Fruit fly (Drosophila melanogaster): ENCODE measurements around the gene CG4511.

Gene CG4511

DNA sequence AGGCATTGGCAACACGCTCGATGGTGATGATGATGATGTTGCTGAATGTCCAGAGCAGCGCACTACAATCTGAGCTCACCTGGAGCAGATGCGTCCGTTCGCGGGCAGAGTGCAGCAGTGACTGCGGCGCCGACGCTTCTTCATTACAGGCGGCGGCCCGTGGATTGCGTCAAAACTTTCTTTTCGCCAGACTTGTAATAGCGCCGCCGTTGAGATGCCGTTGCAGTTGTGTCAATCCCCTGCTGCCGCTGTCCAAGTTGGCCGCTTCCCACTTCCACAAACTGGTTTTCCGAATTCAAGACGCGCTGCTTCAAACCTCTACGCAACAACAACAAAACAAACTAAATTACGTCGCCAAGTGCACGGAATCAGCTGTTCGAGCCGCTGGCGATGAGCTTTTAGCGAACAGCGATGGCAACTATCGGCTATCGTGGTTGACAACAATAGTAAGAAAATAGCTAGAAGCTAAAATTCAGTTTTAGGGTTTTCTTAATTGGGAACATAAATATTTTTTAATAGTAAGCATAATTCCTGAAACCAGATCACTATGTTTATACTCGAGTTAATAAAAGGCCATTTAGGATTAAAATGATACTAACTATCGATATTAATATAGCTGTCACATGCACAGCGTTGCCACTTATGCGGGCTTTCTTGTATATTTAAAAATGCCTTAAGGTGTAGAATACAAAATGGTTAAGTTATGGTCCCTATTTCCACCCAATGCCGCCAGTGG, 27.7 kb downstream of the CG4511 start, which contains the start of gene Tpc1 (continued):
- TF ChIP-seq sr (GFP tag; IDR thresholded peaks at IDR 0.05), result peak; percentile 22; the same call in 1 of the 3 replicates
- TF ChIP-seq Dad (GFP tag; optimal IDR thresholded peaks at IDR 0.05), result peak; percentile 29
- TF ChIP-seq CG1647 (GFP tag; optimal IDR thresholded peaks at IDR 0.05), result peak; percentile 9
- peak; percentile 85 for TF ChIP-seq inv (GFP tag; IDR thresholded peaks at IDR 0.05; ENCODE audit: partially characterized antibody)
- no peak for TF ChIP-seq ATbp (GFP tag; optimal IDR thresholded peaks at IDR 0.05)
- TF ChIP-seq Dbx (GFP tag; IDR thresholded peaks at IDR 0.05), result 0 out of 3 replicates have a peak, but pooled peaks have one; percentile 47
- no peak for TF ChIP-seq Sox100B (GFP tag; optimal IDR thresholded peaks at IDR 0.05)
- TF ChIP-seq CG2120 (GFP tag; optimal IDR thresholded peaks at IDR 0.05), result peak; percentile 73
- TF ChIP-seq Dek (tag; optimal IDR thresholded peaks at IDR 0.05), result peak; percentile 34
- TF ChIP-seq Pdp1 (GFP tag; optimal IDR thresholded peaks at IDR 0.05), result peak in 1 of 2 experiments; percentile 93
- TF ChIP-seq CG18262 (tag; optimal IDR thresholded peaks at IDR 0.05), result peak; percentile 0
- peak; percentile 30 for TF ChIP-seq CG8290 (GFP tag; optimal IDR thresholded peaks at IDR 0.05)
- no peak for TF ChIP-seq CG8290 (tag; optimal IDR thresholded peaks at IDR 0.05)
- TF ChIP-seq CG14860 (GFP tag; IDR thresholded peaks at IDR 0.05; ENCODE audit: partially characterized antibody), result peak; percentile 68; the same call in 2 of the 3 replicates
- TF ChIP-seq CG17829 (tag; optimal IDR thresholded peaks at IDR 0.05), result peak; percentile 53
- TF ChIP-seq CG7556 (GFP tag; optimal IDR thresholded peaks at IDR 0.05), result no peak
- TF ChIP-seq crol (GFP tag; IDR thresholded peaks at IDR 0.05), result peak; percentile 67
- no peak for TF ChIP-seq dysf (GFP tag; IDR thresholded peaks at IDR 0.05)
- peak; percentile 47 for TF ChIP-seq Nf-YC (tag; optimal IDR thresholded peaks at IDR 0.05)
- no peak for TF ChIP-seq caup (GFP tag; optimal IDR thresholded peaks at IDR 0.05; ENCODE audit: severe bottlenecking)
- TF ChIP-seq Hr51 (GFP tag; optimal IDR thresholded peaks at IDR 0.05), result peak; percentile 3 to 13
- peak; percentile 41 for TF ChIP-seq CG13424 (tag; optimal IDR thresholded peaks at IDR 0.05)
- TF ChIP-seq CG13775 (GFP tag; optimal IDR thresholded peaks at IDR 0.05), result peak; percentile 60
- TF ChIP-seq kay (GFP tag; optimal IDR thresholded peaks at IDR 0.05), result no peak
- peak; percentile 98 for TF ChIP-seq Dll (GFP tag; IDR thresholded peaks at IDR 0.05; ENCODE audit: partially characterized antibody)
- peak; percentile 16 for TF ChIP-seq exex (tag; optimal IDR thresholded peaks at IDR 0.05)
- TF ChIP-seq CG4282 (GFP tag; optimal IDR thresholded peaks at IDR 0.05), result no peak
- peak; percentile 21 for TF ChIP-seq Lhr (GFP tag; optimal IDR thresholded peaks at IDR 0.05)
- TF ChIP-seq trem (tag; optimal IDR thresholded peaks at IDR 0.05), result peak; percentile 67
- TF ChIP-seq CG1233 (GFP tag; optimal IDR thresholded peaks at IDR 0.05), result no peak
- peak; percentile 26 for TF ChIP-seq CG15696 (tag; optimal IDR thresholded peaks at IDR 0.05)
- TF ChIP-seq Hmr (GFP tag; optimal IDR thresholded peaks at IDR 0.05), result peak; percentile 17
- peak; percentile 47; the same call in 2 of the 3 replicates for TF ChIP-seq CG7963 (GFP tag; IDR thresholded peaks at IDR 0.05; ENCODE audit: partially characterized antibody)
- peak; percentile 88 for TF ChIP-seq Sry-δ (GFP tag; optimal IDR thresholded peaks at IDR 0.05)
- TF ChIP-seq ftz-f1 (GFP tag; optimal IDR thresholded peaks at IDR 0.05), result peak; percentile 5
- TF ChIP-seq Chrac-16 (GFP tag; optimal IDR thresholded peaks at IDR 0.05), result peak; percentile 24
- TF ChIP-seq gcm (GFP tag; optimal IDR thresholded peaks at IDR 0.05), result peak; percentile 63
- TF ChIP-seq otp (GFP tag; IDR thresholded peaks at IDR 0.05), result no peak
- TF ChIP-seq NfI (GFP tag; optimal IDR thresholded peaks at IDR 0.05), result peak; percentile 28
- peak; percentile 52 for TF ChIP-seq MESR4 (GFP tag; optimal IDR thresholded peaks at IDR 0.05)
- TF ChIP-seq C15 (GFP tag; IDR thresholded peaks at IDR 0.05), result no peak
- TF ChIP-seq CG6175 (GFP tag; IDR thresholded peaks at IDR 0.05), result no peak
- no peak for TF ChIP-seq pan (optimal IDR thresholded peaks at IDR 0.05)
- TF ChIP-seq pan (GFP tag; optimal IDR thresholded peaks at IDR 0.05 in 1 of 2, IDR thresholded peaks at IDR 0.05 in 1 of 2), result peak in 1 of 2 experiments; percentile 26
- no peak for TF ChIP-seq B-H1 (GFP tag; IDR thresholded peaks at IDR 0.05)
- TF ChIP-seq gfzf (GFP tag; optimal IDR thresholded peaks at IDR 0.05), result peak; percentile 35
- TF ChIP-seq CG9609 (GFP tag; optimal IDR thresholded peaks at IDR 0.05), result peak; percentile 27
- TF ChIP-seq cwo (GFP tag; optimal IDR thresholded peaks at IDR 0.05), result no peak

Measured in whole organism, embryonic.